Worm (Caenorhabditis elegans) whole organism, young adult: ENCODE data around the gene R12C12.7.
A peak's percentile ranks its signal among the peaks of the same experiment; 100 is the strongest.

Experiments used
- F52B5.7 ChIP-seq: sonication (generic microtip); optimal IDR thresholded peaks from 2 replicates; lab custom pipeline; 2016; ENCODE audit warnings: mild to moderate bottlenecking, missing genetic modification characterization, missing compliant biosample characterization
- athp-1 ChIP-seq: sonication (generic microtip); optimal IDR thresholded peaks from 2 replicates; lab custom pipeline; 2017; ENCODE audit warnings: mild to moderate bottlenecking, missing genetic modification characterization, missing compliant biosample characterization
- ceh-79 ChIP-seq: sonication (generic microtip); optimal IDR thresholded peaks from 2 replicates; lab custom pipeline; 2017; ENCODE audit warnings: mild to moderate bottlenecking, missing genetic modification characterization, missing compliant biosample characterization
- nfya-2 ChIP-seq: fragments of 200-800 bp; sonication (Bioruptor generic); IDR thresholded peaks from 2 replicates; pipeline ENCODE4 v1.3.6; 2022; ENCODE audit warnings: missing genetic modification reagents, missing genetic modification characterization, missing compliant biosample characterization
- unc-62 ChIP-seq: fragments of 150-350 bp; optimal IDR thresholded peaks from 2 replicates; lab custom pipeline; 2014; ENCODE audit warnings: missing biosample characterization, missing genetic modification reagents, missing genetic modification characterization
- ztf-26 ChIP-seq: sonication (generic microtip); optimal IDR thresholded peaks from 2 replicates; lab custom pipeline; 2017; ENCODE audit warnings: missing genetic modification characterization, missing compliant biosample characterization

ce11 chrII:6061495-6061894 lies 5.7 kb upstream of the R12C12.7 start:
- TF ChIP-seq ceh-79 (tag; lab: Kevin White, UChicago) (no peak), athp-1 (tag; lab: Kevin White, UChicago) (peak; percentile 4), unc-62 (GFP tag; lab: Kevin White, UChicago) (no peak), F52B5.7 (no peak), nfya-2 (GFP tag; lab: Robert Waterston, UW) (no peak), ztf-26 (tag; lab: Kevin White, UChicago) (no peak)
